Worm (Caenorhabditis elegans) whole organism, L1 larva: ENCODE data around the gene gipc-2.
A peak's percentile ranks its signal among the peaks of the same experiment; 100 is the strongest.

Experiments used
- dpl-1 ChIP-seq, 3 experiments: fragments of 150-350 bp in 2 of 3; sonication (generic microtip) in 1 of 3; optimal IDR thresholded peaks; 2 replicates each; lab custom pipeline; 2014 to 2017; ENCODE audit warnings: missing biosample characterization in 3 of 3, missing genetic modification characterization in 3 of 3, missing genetic modification reagents in 3 of 3
- elt-2 ChIP-seq: sonication (generic microtip); optimal IDR thresholded peaks from 2 replicates; lab custom pipeline; 2016; ENCODE audit warnings: missing genetic modification characterization, mild to moderate bottlenecking, inconsistent platforms, missing compliant biosample characterization, missing genetic modification reagents
- fkh-4 ChIP-seq: sonication (generic microtip); optimal IDR thresholded peaks from 2 replicates; lab custom pipeline; 2016; ENCODE audit warnings: missing compliant biosample characterization, missing genetic modification characterization, borderline replicate concordance
- fos-1 ChIP-seq: fragments of 150-350 bp; optimal IDR thresholded peaks from 2 replicates; lab custom pipeline; 2014; ENCODE audit warnings: missing biosample characterization, missing genetic modification characterization
- hpl-2 ChIP-seq: fragments of 150-350 bp; optimal IDR thresholded peaks from 2 replicates; lab custom pipeline; 2014; ENCODE audit warnings: missing biosample characterization, missing genetic modification reagents, missing genetic modification characterization
- isw-1 ChIP-seq: fragments of 200-800 bp; sonication (Bioruptor generic); IDR thresholded peaks from 2 replicates; pipeline ENCODE4 v1.3.6; 2022; ENCODE audit warnings: missing genetic modification characterization, missing compliant biosample characterization
- lin-15B ChIP-seq: fragments of 150-350 bp; sonication (generic microtip); optimal IDR thresholded peaks from 3 replicates; lab custom pipeline; 2014; ENCODE audit warnings: missing biosample characterization, missing genetic modification characterization
- mdl-1 ChIP-seq, 2 experiments: fragments of 150-350 bp; optimal IDR thresholded peaks; 2 replicates each; lab custom pipeline; 2014 to 2017; ENCODE audit warnings: missing biosample characterization in 2 of 2, missing genetic modification characterization in 2 of 2, inconsistent platforms in 1 of 2
- mep-1 ChIP-seq: fragments of 150-350 bp; optimal IDR thresholded peaks from 2 replicates; lab custom pipeline; 2014; ENCODE audit warnings: missing biosample characterization, missing genetic modification characterization
- skn-1 ChIP-seq: fragments of 150-350 bp; optimal IDR thresholded peaks from 2 replicates; lab custom pipeline; 2014; ENCODE audit warnings: missing biosample characterization, missing genetic modification characterization

- no peak for TF ChIP-seq dpl-1 (GFP tag; optimal IDR thresholded peaks at IDR 0.05; lab: Kevin White, UChicago)
- peak; percentile 53 for TF ChIP-seq elt-2 (tag; lab: Kevin White, UChicago)
- TF ChIP-seq lin-15B, result no peak
- TF ChIP-seq mep-1 (tag; lab: Kevin White, UChicago), result no peak
- no peak for TF ChIP-seq fkh-4 (tag; lab: Kevin White, UChicago)
- TF ChIP-seq skn-1 (tag; lab: Kevin White, UChicago), result no peak
- no peak for TF ChIP-seq fos-1 (tag; lab: Kevin White, UChicago)
- TF ChIP-seq mdl-1 (tag; optimal IDR thresholded peaks at IDR 0.05; lab: Kevin White, UChicago), result no peak
- TF ChIP-seq isw-1, result no peak
- no peak for TF ChIP-seq hpl-2
Observed at ce11 chrIV:10060795-10061194, 33.3 kb upstream of the gipc-2 start.
